Worm (Caenorhabditis elegans): ENCODE measurements around the gene npa-1.

DNA sequence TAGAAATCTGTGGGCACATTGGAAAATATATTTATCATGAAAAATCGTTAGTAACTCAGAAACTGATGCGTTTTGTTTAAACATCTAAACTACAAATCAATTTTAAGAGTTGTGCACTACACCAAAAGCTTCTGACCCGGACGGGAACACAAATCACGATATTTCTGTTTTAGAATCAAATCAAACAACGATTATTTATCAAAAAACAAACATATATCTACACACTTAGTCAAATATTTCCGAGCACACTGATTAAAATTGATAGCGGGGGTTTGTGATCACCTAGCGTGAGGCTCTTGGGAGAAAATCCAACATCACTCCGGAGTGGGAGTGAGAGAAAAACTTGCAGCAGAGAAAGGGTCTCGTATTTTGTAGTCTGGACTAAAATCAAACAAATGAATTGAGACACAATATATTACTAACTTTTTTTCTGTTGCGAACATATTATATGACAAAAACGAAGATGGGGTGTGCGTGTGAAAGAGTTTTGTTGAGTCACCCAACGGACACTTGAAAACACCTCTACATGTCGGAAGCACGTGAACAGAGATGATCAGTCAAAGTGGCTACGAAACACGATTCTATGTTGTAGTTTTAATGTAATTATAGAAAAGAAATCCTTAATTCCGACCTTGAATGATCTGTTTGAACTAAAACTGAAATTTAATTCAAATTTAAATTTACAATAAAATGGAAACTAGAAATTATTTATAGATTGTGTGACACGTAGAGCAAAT is 19.8 kb downstream of the npa-1 start:
- no peak for TF ChIP-seq him-1 (tag; optimal IDR thresholded peaks at IDR 0.05)
- TF ChIP-seq dao-5 (tag; optimal IDR thresholded peaks at IDR 0.05): no peak
- TF ChIP-seq W03F9.2 (tag; optimal IDR thresholded peaks at IDR 0.05): no peak

All from whole organism, L4/young adult.